Worm (Caenorhabditis elegans): Measurements from ENCODE around the gene srt-68.

DNA sequence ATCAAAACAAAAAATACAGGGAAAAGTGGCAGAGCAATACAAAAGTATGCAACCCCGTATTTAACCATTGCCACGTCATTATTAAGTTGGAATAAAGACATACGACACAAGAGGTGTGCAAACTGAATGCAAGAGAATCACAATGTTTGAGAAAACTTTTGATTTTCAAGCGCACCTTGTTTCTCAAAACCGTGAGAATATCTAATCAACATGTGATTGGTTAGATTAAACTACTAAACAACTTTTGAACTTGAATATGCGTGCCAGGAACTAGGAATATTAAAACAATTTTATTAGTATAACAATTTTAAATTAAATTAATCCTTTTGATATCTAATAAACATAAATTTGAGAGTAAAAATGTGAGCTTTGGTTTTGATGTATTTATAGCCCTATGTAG is 7.5 kb upstream of the srt-68 start, which contains the start of gene srt-70:
- no peak for TF ChIP-seq lin-35 (GFP tag; optimal IDR thresholded peaks at IDR 0.05)
- TF ChIP-seq aha-1 (tag; optimal IDR thresholded peaks at IDR 0.05) = no peak
- no peak for TF ChIP-seq mep-1 (tag; optimal IDR thresholded peaks at IDR 0.05)
- TF ChIP-seq nhr-12 (tag; optimal IDR thresholded peaks at IDR 0.05) = no peak
- TF ChIP-seq pag-3 (tag; optimal IDR thresholded peaks at IDR 0.05; ENCODE audit: borderline replicate concordance, insufficient read depth) = no peak
- TF ChIP-seq nhr-237 (tag; optimal IDR thresholded peaks at IDR 0.05) = no peak
- TF ChIP-seq mef-2 (tag; optimal IDR thresholded peaks at IDR 0.05) = no peak
- TF ChIP-seq lin-39 (tag; optimal IDR thresholded peaks at IDR 0.05) = no peak
- no peak for TF ChIP-seq mdl-1 (tag; optimal IDR thresholded peaks at IDR 0.05)
- TF ChIP-seq unc-62 (GFP tag; optimal IDR thresholded peaks at IDR 0.05) = no peak
- no peak for TF ChIP-seq lsy-2 (tag; optimal IDR thresholded peaks at IDR 0.05)
- no peak for TF ChIP-seq pax-3 (tag; optimal IDR thresholded peaks at IDR 0.05)
- no peak for TF ChIP-seq snpc-4 (tag; optimal IDR thresholded peaks at IDR 0.05)
- no peak for TF ChIP-seq pqm-1 (tag; optimal IDR thresholded peaks at IDR 0.05)

Data from whole organism, L1 larva.